Fruit fly (Drosophila melanogaster) whole organism, larva: ENCODE results near the gene CG6659.

ENCODE experiments used
- noc ChIP-seq: fragments of 200-800 bp; sonication (Bioruptor generic); optimal IDR thresholded peaks from 3 replicates; lab custom pipeline; 2019; ENCODE audit warnings: missing biosample characterization, mild to moderate bottlenecking, missing genetic modification characterization, moderate library complexity

The CG6659 gene

dm6 chrX:18672900-18673529, 15.9 kb upstream of the CG6659 start:
- no peak for TF ChIP-seq noc (tag; lab: Kevin White, UChicago)

dm6 chrX:18671545-18672174, 14.6 kb upstream of the CG6659 start:
- TF ChIP-seq noc (tag; lab: Kevin White, UChicago), result no peak

- no peak for TF ChIP-seq noc (tag; lab: Kevin White, UChicago)
Observed at dm6 chrX:18669811-18670477, 12.9 kb upstream of the CG6659 start.

- TF ChIP-seq noc (tag; lab: Kevin White, UChicago), result no peak
Observed at dm6 chrX:18668293-18668692, 11.2 kb upstream of the CG6659 start.

dm6 chrX:18665715-18666267, 8.7 kb upstream of the CG6659 start:
- no peak for TF ChIP-seq noc (tag; lab: Kevin White, UChicago)

- TF ChIP-seq noc (tag; lab: Kevin White, UChicago), result no peak
Observed at dm6 chrX:18663362-18663761, 6.3 kb upstream of the CG6659 start.

dm6 chrX:18662053-18662452, 5.0 kb upstream of the CG6659 start, which contains the start of gene CG6696:
CG6696 (minus strand) TSS chrX:18662153.
- no peak for TF ChIP-seq noc (tag; lab: Kevin White, UChicago)

dm6 chrX:18657502-18657947, 439 bp upstream of the CG6659 start, which contains the start of gene fu:
fu (plus strand) TSS chrX:18657755.
- TF ChIP-seq noc (tag; lab: Kevin White, UChicago), result peak; percentile 17

- no peak for TF ChIP-seq noc (tag; lab: Kevin White, UChicago)
Observed at dm6 chrX:18652879-18653278, 4.2 kb downstream of the CG6659 start, which contains the start of gene Ing3. Ing3 (minus strand) TSS chrX:18653091.

dm6 chrX:18650252-18650651, 6.8 kb downstream of the CG6659 start, which contains the start of gene Hou:
Hou (minus strand) TSS chrX:18650444.
- no peak for TF ChIP-seq noc (tag; lab: Kevin White, UChicago)

dm6 chrX:18647961-18648360, 9.1 kb downstream of the CG6659 start, which contains the start of gene Nup35:
Nup35 (plus strand) TSS chrX:18648182.
- no peak for TF ChIP-seq noc (tag; lab: Kevin White, UChicago)

- TF ChIP-seq noc (tag; lab: Kevin White, UChicago), result no peak
Observed at dm6 chrX:18646855-18647699, 10.0 kb downstream of the CG6659 start, which contains the start of gene Rip11. Rip11 (minus strand) TSS chrX:18647648.

dm6 chrX:18645720-18646213, 11.3 kb downstream of the CG6659 start:
- TF ChIP-seq noc (tag; lab: Kevin White, UChicago), result peak; percentile 54

- peak; percentile 92 for TF ChIP-seq noc (tag; lab: Kevin White, UChicago)
Observed at dm6 chrX:18644890-18645289, 12.2 kb downstream of the CG6659 start.
